Fruit fly (Drosophila melanogaster): ENCODE measurements around the gene Nadsyn.

- TF ChIP-seq CG8478 (optimal IDR thresholded peaks at IDR 0.05) (no peak), CTCF (optimal IDR thresholded peaks at IDR 0.05) (no peak)
Observed at dm6 chrX:13753101-13753758, 35.1 kb upstream of the Nadsyn start.

All from S2 (cell line).